Worm (Caenorhabditis elegans) whole organism, late embryonic: ENCODE results near the gene ZK470.1.

Source experiments
- ahr-1 ChIP-seq: sonication (generic microtip); optimal IDR thresholded peaks from 2 replicates; lab custom pipeline; 2016; ENCODE audit warnings: missing genetic modification characterization, missing compliant biosample characterization
- ceh-14 ChIP-seq: sonication (generic microtip); optimal IDR thresholded peaks from 2 replicates; lab custom pipeline; 2016; ENCODE audit warnings: missing genotype, missing genetic modification characterization, missing compliant biosample characterization
- gmeb-2 ChIP-seq: sonication (generic microtip); optimal IDR thresholded peaks from 2 replicates; lab custom pipeline; 2016; ENCODE audit warnings: missing genetic modification characterization, inconsistent platforms, missing compliant biosample characterization
- nhr-11 ChIP-seq: fragments of 150-350 bp; optimal IDR thresholded peaks from 2 replicates; lab custom pipeline; 2014; ENCODE audit warnings: missing biosample characterization, missing genetic modification characterization
- nhr-232 ChIP-seq: sonication (generic microtip); optimal IDR thresholded peaks from 2 replicates; lab custom pipeline; 2016; ENCODE audit warnings: missing genetic modification characterization, missing compliant biosample characterization
- unc-86 ChIP-seq: sonication (generic microtip); optimal IDR thresholded peaks from 2 replicates; lab custom pipeline; 2016; ENCODE audit warnings: missing genetic modification characterization, missing compliant biosample characterization
- ztf-16 ChIP-seq: sonication (generic microtip); optimal IDR thresholded peaks from 2 replicates; lab custom pipeline; 2017; ENCODE audit warnings: missing genetic modification characterization, missing compliant biosample characterization

ce11 chrX:4142202-4142601, 21.3 kb upstream of the ZK470.1 start:
- TF ChIP-seq gmeb-2 (tag; lab: Kevin White, UChicago) (no peak), unc-86 (tag; lab: Kevin White, UChicago) (no peak), nhr-232 (tag; lab: Kevin White, UChicago) (no peak), ceh-14 (tag; lab: Kevin White, UChicago) (no peak), ahr-1 (tag; lab: Kevin White, UChicago) (no peak), ztf-16 (tag; lab: Kevin White, UChicago) (no peak), nhr-11 (tag; lab: Kevin White, UChicago) (no peak)
